Worm (Caenorhabditis elegans): Measurements from ENCODE around the gene E03H12.7.

Gene E03H12.7

ce11 chrIV:5020533-5020932 lies 32.1 kb upstream of the E03H12.7 start, which contains the start of gene T28H11.8:
T28H11.8 (minus strand) TSS chrIV:5020633.
- no peak for TF ChIP-seq nhr-111 (GFP tag; optimal IDR thresholded peaks at IDR 0.05)
- peak; percentile 30 for TF ChIP-seq aha-1 (tag)

ce11 chrIV:5017075-5017474 lies 28.6 kb upstream of the E03H12.7 start, which contains the start of gene T28H11.7:
T28H11.7 (minus strand) TSS chrIV:5017175.
- TF ChIP-seq set-16 (GFP tag; IDR thresholded peaks at IDR 0.05), result peak; percentile 82

- TF ChIP-seq set-16 (GFP tag; IDR thresholded peaks at IDR 0.05), result peak; percentile 83
Observed at ce11 chrIV:5016461-5016860, 28.0 kb upstream of the E03H12.7 start, which contains the start of gene ssq-4. ssq-4 (plus strand) TSS chrIV:5016479.

- TF ChIP-seq ceh-20 (GFP tag; IDR thresholded peaks at IDR 0.05) (no peak), lin-13 (GFP tag; optimal IDR thresholded peaks at IDR 0.05) (no peak), nhr-28 (tag; optimal IDR thresholded peaks at IDR 0.05) (no peak), ztf-11 (tag; optimal IDR thresholded peaks at IDR 0.05) (no peak), mep-1 (tag; optimal IDR thresholded peaks at IDR 0.05) (no peak), lin-1 (GFP tag; IDR thresholded peaks at IDR 0.05) (no peak), ctbp-1 (GFP tag; IDR thresholded peaks at IDR 0.05) (no peak), T20F7.1 (GFP tag; optimal IDR thresholded peaks at IDR 0.05) (no peak), pqm-1 (tag; optimal IDR thresholded peaks at IDR 0.05) (no peak)
Observed at ce11 chrIV:5012241-5012640, 23.8 kb upstream of the E03H12.7 start, which contains the start of gene srm-1. srm-1 (plus strand) TSS chrIV:5012541.

ce11 chrIV:5011025-5011424 lies 22.6 kb upstream of the E03H12.7 start:
- peak; percentile 74 for TF ChIP-seq snpc-1.2 (GFP tag; IDR thresholded peaks at IDR 0.05)

ce11 chrIV:5008378-5008777 lies 19.9 kb upstream of the E03H12.7 start, which contains the start of gene srm-2:
srm-2 (plus strand) TSS chrIV:5008678.
- TF ChIP-seq nhr-42 (GFP tag; IDR thresholded peaks at IDR 0.05), result no peak
- TF ChIP-seq mxl-2 (GFP tag; conservative IDR thresholded peaks at IDR 0.05), result no peak
- TF ChIP-seq dmd-6 (GFP tag; IDR thresholded peaks at IDR 0.05), result no peak
- TF ChIP-seq F26F4.8 (GFP tag; conservative IDR thresholded peaks at IDR 0.05), result no peak
- TF ChIP-seq tag-97 (GFP tag; IDR thresholded peaks at IDR 0.05), result no peak
- TF ChIP-seq unc-39 (tag; optimal IDR thresholded peaks at IDR 0.05), result no peak
- TF ChIP-seq ceh-32 (tag; optimal IDR thresholded peaks at IDR 0.05; ENCODE audit: poor library complexity), result no peak
- TF ChIP-seq ceh-62 (tag; optimal IDR thresholded peaks at IDR 0.05), result no peak
- no peak for TF ChIP-seq rbr-2 (tag; optimal IDR thresholded peaks at IDR 0.05)
- TF ChIP-seq nhr-48 (tag; optimal IDR thresholded peaks at IDR 0.05), result no peak

ce11 chrIV:5005154-5005553 lies 16.7 kb upstream of the E03H12.7 start:
- TF ChIP-seq unc-62 (GFP tag; optimal IDR thresholded peaks at IDR 0.05 in 1 of 2) (peak in 1 of 2 experiments; percentile 90), unc-62 (tag; optimal IDR thresholded peaks at IDR 0.05) (no peak), ama-1 (optimal IDR thresholded peaks at IDR 0.05) (no peak)

ce11 chrIV:5002448-5002847 lies 14.0 kb upstream of the E03H12.7 start, which contains the start of gene pes-1:
pes-1 (plus strand) TSS chrIV:5002748.
- TF ChIP-seq D1046.2 (GFP tag; IDR thresholded peaks at IDR 0.05) (no peak), unc-130 (GFP tag; optimal IDR thresholded peaks at IDR 0.05) (no peak), egl-27 (tag; optimal IDR thresholded peaks at IDR 0.05) (no peak), sdz-12 (GFP tag; optimal IDR thresholded peaks at IDR 0.05) (no peak), spr-3 (GFP tag; optimal IDR thresholded peaks at IDR 0.05) (no peak), dmd-9 (GFP tag; IDR thresholded peaks at IDR 0.05) (no peak), lin-13 (GFP tag; optimal IDR thresholded peaks at IDR 0.05) (no peak), lsy-2 (tag; optimal IDR thresholded peaks at IDR 0.05) (no peak), gei-8 (GFP tag; optimal IDR thresholded peaks at IDR 0.05) (no peak), nhr-28 (tag; optimal IDR thresholded peaks at IDR 0.05) (no peak)
